Worm (Caenorhabditis elegans): Measurements from ENCODE around the gene sdz-32.

DNA sequence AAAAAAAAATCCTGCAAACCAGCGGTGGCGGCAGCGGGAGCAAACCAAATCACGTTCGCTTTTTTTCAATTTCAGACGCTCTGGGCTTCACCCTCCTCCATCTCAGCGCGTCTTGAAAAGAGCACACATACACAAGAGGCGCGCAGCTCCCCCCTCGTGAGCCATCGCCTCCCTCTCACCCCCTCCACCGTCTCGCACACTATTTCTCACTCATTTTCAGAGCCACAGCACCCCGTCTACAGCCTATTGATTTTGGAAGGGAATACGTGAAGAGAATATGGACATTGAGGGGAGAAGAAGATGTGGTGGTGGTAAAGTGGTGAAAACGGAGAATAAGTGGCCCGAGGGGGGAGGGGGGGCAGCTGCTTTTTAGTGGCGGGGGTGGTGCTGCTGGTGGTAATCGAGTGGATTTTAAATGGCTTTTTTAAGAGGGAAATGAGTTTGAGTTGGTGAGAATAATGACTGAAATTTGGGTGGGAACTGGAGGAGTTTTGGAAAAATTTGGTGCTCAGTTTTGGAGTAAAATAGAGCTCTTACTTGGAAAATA is 45.6 kb upstream of the sdz-32 start:
- TF ChIP-seq nfya-1 (tag; optimal IDR thresholded peaks at IDR 0.05) (peak; percentile 8), lin-11 (tag; optimal IDR thresholded peaks at IDR 0.05) (no peak)
